Worm (Caenorhabditis elegans): Measurements from ENCODE around the gene cnt-2.

- TF ChIP-seq nhr-28 (tag; optimal IDR thresholded peaks at IDR 0.05) (no peak), pha-4 (tag; optimal IDR thresholded peaks at IDR 0.05) (no peak), nhr-237 (tag; optimal IDR thresholded peaks at IDR 0.05) (no peak), blmp-1 (tag; optimal IDR thresholded peaks at IDR 0.05) (no peak), snpc-4 (tag; optimal IDR thresholded peaks at IDR 0.05) (no peak), flh-1 (GFP tag; optimal IDR thresholded peaks at IDR 0.05) (no peak), unc-39 (tag; optimal IDR thresholded peaks at IDR 0.05) (no peak), cnd-1 (tag; optimal IDR thresholded peaks at IDR 0.05) (no peak), M03D4.4 (tag; optimal IDR thresholded peaks at IDR 0.05) (no peak), mab-5 (tag; optimal IDR thresholded peaks at IDR 0.05) (no peak), nhr-76 (tag; optimal IDR thresholded peaks at IDR 0.05) (no peak)
These were observed 42.5 kb upstream of the cnt-2 start, which contains the start of gene Y39A1A.24 for ce11 chrIII:10612333-10612732.

Measured in whole organism, mixed stage, embryonic.